Worm (Caenorhabditis elegans) whole organism, L4 larva: ENCODE measurements around the gene C47E8.3.

Experiments used
- F10B5.3 ChIP-seq: sonication (generic microtip); optimal IDR thresholded peaks from 2 replicates; lab custom pipeline; 2016; ENCODE audit warnings: mild to moderate bottlenecking, missing genetic modification characterization, missing compliant biosample characterization
- F26F4.8 ChIP-seq: fragments of 200-800 bp; sonication (Bioruptor generic); conservative IDR thresholded peaks from 2 replicates; pipeline ENCODE4 v1.3.6; 2022; ENCODE audit warnings: missing genetic modification characterization, missing compliant biosample characterization
- R02D3.7 ChIP-seq: fragments of 150-350 bp; sonication (generic microtip); optimal IDR thresholded peaks from 3 replicates; lab custom pipeline; 2014; ENCODE audit warnings: missing biosample characterization, missing genetic modification characterization
- T26A8.4 ChIP-seq: fragments of 200-800 bp; sonication (Bioruptor generic); IDR thresholded peaks from 2 replicates; pipeline ENCODE4 v1.3.6; 2022; ENCODE audit warnings: missing genetic modification characterization, missing compliant biosample characterization
- Y105C5A.15 ChIP-seq: fragments of 200-800 bp; sonication (Bioruptor generic); IDR thresholded peaks from 2 replicates; pipeline ENCODE4 v1.3.6; 2022; ENCODE audit warnings: missing genetic modification characterization, missing compliant biosample characterization
- Y5F2A.4 ChIP-seq: fragments of 200-800 bp; sonication (Bioruptor generic); optimal IDR thresholded peaks from 2 replicates; lab custom pipeline; 2018; ENCODE audit warnings: mild to moderate bottlenecking, missing genetic modification characterization, missing compliant biosample characterization
- ZK337.2 ChIP-seq: fragments of 200-800 bp; sonication (Bioruptor generic); IDR thresholded peaks from 2 replicates; pipeline ENCODE4 v1.3.6; 2022; ENCODE audit warnings: missing genetic modification reagents, missing genetic modification characterization, missing compliant biosample characterization
- aha-1 ChIP-seq: fragments of 150-350 bp; peaks from one replicate; lab custom pipeline; 2014; ENCODE audit warnings: missing biosample characterization, missing genetic modification characterization
- aly-2 ChIP-seq: sonication (generic microtip); optimal IDR thresholded peaks from 2 replicates; lab custom pipeline; 2018; ENCODE audit warnings: missing biosample characterization, missing genetic modification characterization
- ceh-82 ChIP-seq: sonication (generic microtip); optimal IDR thresholded peaks from 2 replicates; lab custom pipeline; 2017; ENCODE audit warnings: missing biosample characterization, missing genetic modification characterization
- ces-1 ChIP-seq: fragments of 150-350 bp; sonication (generic microtip); optimal IDR thresholded peaks from 4 replicates; lab custom pipeline; 2014; ENCODE audit warnings: missing biosample characterization, missing genetic modification reagents, missing genetic modification characterization
- cey-2 ChIP-seq: sonication (generic microtip); optimal IDR thresholded peaks from 3 replicates; lab custom pipeline; 2017; ENCODE audit warnings: missing genetic modification characterization, mild to moderate bottlenecking, missing compliant biosample characterization, antibody characterized with exemption, borderline replicate concordance; ENCODE audit not compliant: insufficient read depth
- daf-16 ChIP-seq, 3 experiments: sonication (generic microtip); optimal IDR thresholded peaks; 2 replicates each; lab custom pipeline; 2016 to 2017; ENCODE audit warnings: missing genetic modification characterization in 3 of 3, missing genetic modification reagents in 3 of 3, mild to moderate bottlenecking in 2 of 3, missing compliant biosample characterization in 2 of 3, missing biosample characterization in 1 of 3, moderate library complexity in 1 of 3
- daf-19 ChIP-seq: fragments of 200-800 bp; sonication (Bioruptor generic); conservative IDR thresholded peaks from 2 replicates; pipeline ENCODE4 v1.3.6; 2022; ENCODE audit warnings: missing genetic modification characterization, missing compliant biosample characterization
- daf-8 ChIP-seq: fragments of 200-800 bp; sonication (Bioruptor generic); IDR thresholded peaks from 2 replicates; pipeline ENCODE4 v1.3.6; 2022; ENCODE audit warnings: missing genetic modification characterization, missing compliant biosample characterization
- dpl-1 ChIP-seq: fragments of 150-350 bp; optimal IDR thresholded peaks from 2 replicates; lab custom pipeline; 2014; ENCODE audit warnings: missing biosample characterization, missing genetic modification reagents, missing genetic modification characterization
- dve-1 ChIP-seq: sonication (generic microtip); optimal IDR thresholded peaks from 2 replicates; lab custom pipeline; 2017; ENCODE audit warnings: antibody characterized with exemption, mild to moderate bottlenecking, missing genetic modification characterization, missing compliant biosample characterization; ENCODE audit not compliant: insufficient read depth
- egl-43 ChIP-seq: fragments of 200-800 bp; sonication (Bioruptor generic); IDR thresholded peaks from 2 replicates; pipeline ENCODE4 v1.3.6; 2022; ENCODE audit warnings: missing genetic modification reagents, missing genetic modification characterization, missing compliant biosample characterization
- fkh-10 ChIP-seq: fragments of 150-350 bp; optimal IDR thresholded peaks from 2 replicates; lab custom pipeline; 2014; ENCODE audit warnings: missing biosample characterization, missing genetic modification reagents, missing genetic modification characterization
- fos-1 ChIP-seq: fragments of 150-350 bp; optimal IDR thresholded peaks from 2 replicates; lab custom pipeline; 2014; ENCODE audit warnings: missing biosample characterization, missing genetic modification characterization
- gei-8 ChIP-seq: fragments of 200-800 bp; sonication (Bioruptor generic); optimal IDR thresholded peaks from 2 replicates; lab custom pipeline; 2018; ENCODE audit warnings: mild to moderate bottlenecking, missing genetic modification characterization, missing compliant biosample characterization
- hif-1 ChIP-seq, 2 experiments: sonication (generic microtip); optimal IDR thresholded peaks; 2 replicates each; lab custom pipeline; 2016 to 2017; ENCODE audit warnings: missing compliant biosample characterization in 2 of 2, missing genetic modification characterization in 2 of 2, missing genetic modification reagents in 2 of 2, missing genotype in 2 of 2, mild to moderate bottlenecking in 1 of 2
- hlh-11 ChIP-seq: fragments of 200-800 bp; sonication (Bioruptor generic); optimal IDR thresholded peaks from 2 replicates; lab custom pipeline; 2018; ENCODE audit warnings: mild to moderate bottlenecking, missing genetic modification characterization, missing compliant biosample characterization
- hmg-1.1 ChIP-seq: fragments of 200-800 bp; sonication (Bioruptor generic); IDR thresholded peaks from 2 replicates; pipeline ENCODE4 v1.3.6; 2022; ENCODE audit warnings: missing genetic modification reagents, missing genetic modification characterization, missing compliant biosample characterization
- jun-1 ChIP-seq: fragments of 150-350 bp; optimal IDR thresholded peaks from 2 replicates; lab custom pipeline; 2014; ENCODE audit warnings: missing biosample characterization, missing genetic modification reagents, missing genetic modification characterization
- lin-15B ChIP-seq: fragments of 150-350 bp; sonication (generic microtip); optimal IDR thresholded peaks from 3 replicates; lab custom pipeline; 2014; ENCODE audit warnings: missing biosample characterization, missing genetic modification characterization
- lin-29 ChIP-seq: fragments of 200-800 bp; sonication (Bioruptor generic); IDR thresholded peaks from 2 replicates; pipeline ENCODE4 v1.3.6; 2022; ENCODE audit warnings: missing genetic modification reagents, missing genetic modification characterization, missing compliant biosample characterization
- lin-38 ChIP-seq: fragments of 200-800 bp; sonication (Bioruptor generic); IDR thresholded peaks from 2 replicates; pipeline ENCODE4 v1.3.6; 2022; ENCODE audit warnings: missing genetic modification reagents, missing genetic modification characterization, missing compliant biosample characterization
- lsy-2 ChIP-seq, 2 experiments: fragments of 150-350 bp in 1 of 2; sonication (generic microtip) in 1 of 2; optimal IDR thresholded peaks; 2 replicates each; lab custom pipeline; 2014 to 2017; ENCODE audit warnings: missing biosample characterization in 2 of 2, missing genetic modification characterization in 2 of 2
- mdl-1 ChIP-seq, 2 experiments: fragments of 150-350 bp in 1 of 2; sonication (generic microtip) in 1 of 2; optimal IDR thresholded peaks; 2 replicates each; lab custom pipeline; 2014 to 2017; ENCODE audit warnings: missing biosample characterization in 2 of 2, missing genetic modification characterization in 2 of 2
- mep-1 ChIP-seq: fragments of 150-350 bp; sonication (generic microtip); optimal IDR thresholded peaks from 3 replicates; lab custom pipeline; 2014; ENCODE audit warnings: missing biosample characterization, missing genetic modification characterization
- mes-2 ChIP-seq: sonication (generic microtip); optimal IDR thresholded peaks from 2 replicates; lab custom pipeline; 2016; ENCODE audit warnings: missing genotype, mild to moderate bottlenecking, missing genetic modification characterization, missing compliant biosample characterization; ENCODE audit not compliant: poor library complexity, severe bottlenecking
- mxl-3 ChIP-seq: fragments of 200-800 bp; sonication (Bioruptor generic); optimal IDR thresholded peaks from 2 replicates; lab custom pipeline; 2018; ENCODE audit warnings: mild to moderate bottlenecking, missing genetic modification characterization, missing compliant biosample characterization
- nhr-10 ChIP-seq: fragments of 150-350 bp; optimal IDR thresholded peaks from 2 replicates; lab custom pipeline; 2014; ENCODE audit warnings: missing biosample characterization, missing genetic modification characterization
- nhr-11 ChIP-seq: fragments of 150-350 bp; optimal IDR thresholded peaks from 2 replicates; lab custom pipeline; 2014; ENCODE audit warnings: missing biosample characterization, missing genetic modification characterization
- nhr-111 ChIP-seq: fragments of 200-800 bp; sonication (Bioruptor generic); optimal IDR thresholded peaks from 2 replicates; lab custom pipeline; 2018; ENCODE audit warnings: mild to moderate bottlenecking, missing genetic modification characterization, missing compliant biosample characterization
- nhr-6 ChIP-seq: fragments of 150-350 bp; optimal IDR thresholded peaks from 2 replicates; lab custom pipeline; 2014; ENCODE audit warnings: missing biosample characterization, missing genetic modification characterization
- nhr-76 ChIP-seq: fragments of 150-350 bp; optimal IDR thresholded peaks from 2 replicates; lab custom pipeline; 2014; ENCODE audit warnings: missing biosample characterization, missing genetic modification characterization
- pqm-1 ChIP-seq: sonication (generic microtip); optimal IDR thresholded peaks from 2 replicates; lab custom pipeline; 2017; ENCODE audit warnings: missing biosample characterization, missing genetic modification characterization
- rbr-2 ChIP-seq: sonication (generic microtip); optimal IDR thresholded peaks from 2 replicates; lab custom pipeline; 2016; ENCODE audit warnings: missing genotype, missing genetic modification characterization, missing compliant biosample characterization
- sdz-12 ChIP-seq: fragments of 200-800 bp; sonication (Bioruptor generic); optimal IDR thresholded peaks from 2 replicates; lab custom pipeline; 2018; ENCODE audit warnings: mild to moderate bottlenecking, missing genetic modification characterization, missing compliant biosample characterization
- skn-1 ChIP-seq: fragments of 150-350 bp; optimal IDR thresholded peaks from 2 replicates; lab custom pipeline; 2014; ENCODE audit warnings: missing biosample characterization, missing genetic modification characterization
- snpc-4 ChIP-seq: fragments of 150-350 bp; optimal IDR thresholded peaks from 2 replicates; lab custom pipeline; 2014; ENCODE audit warnings: missing biosample characterization, missing genetic modification characterization
- unc-130 ChIP-seq: sonication (generic microtip); optimal IDR thresholded peaks from 2 replicates; lab custom pipeline; 2016; ENCODE audit warnings: missing genetic modification reagents, missing genetic modification characterization, missing compliant biosample characterization
- vab-7 ChIP-seq: fragments of 200-800 bp; sonication (Bioruptor generic); IDR thresholded peaks from 2 replicates; pipeline ENCODE4 v1.3.6; 2022; ENCODE audit warnings: missing genetic modification reagents, missing genetic modification characterization, missing compliant biosample characterization
- zfp-2 ChIP-seq: sonication (generic microtip); optimal IDR thresholded peaks from 2 replicates; lab custom pipeline; 2016; ENCODE audit warnings: mild to moderate bottlenecking, missing genetic modification characterization, missing compliant biosample characterization
- ztf-11 ChIP-seq: fragments of 150-350 bp; optimal IDR thresholded peaks from 2 replicates; lab custom pipeline; 2014; ENCODE audit warnings: missing biosample characterization, missing genetic modification characterization
- ztf-7 ChIP-seq: fragments of 150-350 bp; optimal IDR thresholded peaks from 2 replicates; lab custom pipeline; 2014; ENCODE audit warnings: missing biosample characterization, missing genetic modification characterization

Gene C47E8.3

DNA sequence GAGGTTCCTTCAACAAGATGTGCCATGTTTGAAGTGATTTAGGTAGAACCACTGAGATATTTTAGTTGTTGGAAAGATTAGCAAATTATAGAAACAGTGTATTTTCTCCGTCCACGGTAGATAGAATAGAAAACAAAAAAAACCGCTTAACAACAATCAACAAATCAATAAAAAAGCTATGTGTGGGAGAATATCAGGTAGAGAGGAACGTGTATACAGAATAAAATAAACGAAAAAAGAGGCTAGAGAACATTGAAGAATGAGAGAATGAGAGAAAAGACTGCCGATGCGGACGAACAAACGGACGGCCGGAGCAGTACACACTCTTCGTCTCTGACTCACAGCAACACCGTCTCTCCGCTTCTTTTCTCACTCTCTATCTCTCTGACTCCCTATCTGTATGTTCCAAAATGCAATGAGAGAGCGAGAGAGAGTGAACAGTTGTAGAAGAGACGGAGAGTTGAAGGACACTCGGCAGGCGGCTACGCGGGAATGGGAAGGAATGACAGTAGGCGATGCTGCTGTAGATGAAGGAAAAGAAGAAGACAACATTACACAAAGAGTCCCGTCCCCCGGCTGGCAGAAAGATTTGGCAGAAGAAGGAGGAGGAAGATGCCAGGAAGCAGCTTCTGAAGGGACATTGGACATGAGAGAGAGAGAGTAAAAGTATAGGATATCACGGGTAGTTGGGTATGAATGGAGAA lies 16.6 kb downstream of the C47E8.3 start, which contains the start of gene unc-112 (continued):
- TF ChIP-seq daf-16 (GFP tag; optimal IDR thresholded peaks at IDR 0.05; lab: Kevin White, UChicago) (peak in 1 of 2 experiments; percentile 71), daf-16 (tag; optimal IDR thresholded peaks at IDR 0.05; lab: Kevin White, UChicago) (no peak), pqm-1 (peak; percentile 84), mes-2 (peak; percentile 61), dpl-1 (GFP tag; lab: Kevin White, UChicago) (peak; percentile 51), aha-1 (peak; percentile 98), cey-2 (peak; percentile 24), T26A8.4 (GFP tag; lab: Robert Waterston, UW) (peak; percentile 24; the same call in 1 of the 2 replicates), unc-130 (GFP tag; lab: Kevin White, UChicago) (no peak), mdl-1 (tag; optimal IDR thresholded peaks at IDR 0.05; lab: Kevin White, UChicago) (peak in 1 of 2 experiments; percentile 77), nhr-11 (tag; lab: Kevin White, UChicago) (peak; percentile 83), nhr-6 (tag; lab: Kevin White, UChicago) (peak; percentile 98), ZK337.2 (GFP tag; lab: Robert Waterston, UW) (no peak), hlh-11 (peak; percentile 94), gei-8 (GFP tag; lab: Kevin White, UChicago) (peak; percentile 14), jun-1 (tag; lab: Kevin White, UChicago) (peak; percentile 45), lin-38 (GFP tag; lab: Robert Waterston, UW) (peak; percentile 64), lsy-2 (tag; optimal IDR thresholded peaks at IDR 0.05; lab: Kevin White, UChicago) (peak; percentile 44 to 82), mep-1 (peak; percentile 94), hmg-1.1 (GFP tag; lab: Robert Waterston, UW) (peak; percentile 83)

ce11 chrV:14698005-14698404 lies 17.9 kb downstream of the C47E8.3 start:
- TF ChIP-seq nhr-10 (no peak), fos-1 (tag; lab: Kevin White, UChicago) (no peak), Y105C5A.15 (GFP tag; lab: Robert Waterston, UW) (no peak), ztf-11 (tag; lab: Kevin White, UChicago) (no peak), aly-2 (tag; lab: Kevin White, UChicago) (no peak), F26F4.8 (GFP tag; lab: Robert Waterston, UW) (no peak), rbr-2 (no peak), zfp-2 (no peak), R02D3.7 (no peak), daf-8 (GFP tag; lab: Robert Waterston, UW) (no peak), sdz-12 (GFP tag; lab: Kevin White, UChicago) (no peak), ces-1 (no peak), nhr-76 (tag; lab: Kevin White, UChicago) (no peak), vab-7 (no peak), mxl-3 (no peak), cey-2 (no peak)

ce11 chrV:14698666-14699065 lies 18.6 kb downstream of the C47E8.3 start, which contains the start of gene set-5:
Gene set-5 (plus strand): TSS chrV:14698966.
- TF ChIP-seq lin-29 (no peak), vab-7 (no peak), aha-1 (peak; percentile 26), Y105C5A.15 (GFP tag; lab: Robert Waterston, UW) (no peak)

ce11 chrV:14707958-14708357 lies 27.8 kb downstream of the C47E8.3 start, which contains the start of gene R08A2.9:
Gene R08A2.9 (plus strand): TSS chrV:14708258.
- TF ChIP-seq dve-1 (tag; lab: Kevin White, UChicago): no peak
- TF ChIP-seq zfp-2: no peak
- TF ChIP-seq fkh-10 (GFP tag; lab: Kevin White, UChicago): no peak
- no peak for TF ChIP-seq nhr-111 (GFP tag; lab: Kevin White, UChicago)
- no peak for TF ChIP-seq daf-19 (GFP tag; lab: Robert Waterston, UW)
- TF ChIP-seq hif-1 (tag; optimal IDR thresholded peaks at IDR 0.05; lab: Kevin White, UChicago): no peak
- TF ChIP-seq Y5F2A.4 (GFP tag; lab: Kevin White, UChicago): no peak
- no peak for TF ChIP-seq egl-43 (GFP tag; lab: Robert Waterston, UW)
- no peak for TF ChIP-seq skn-1 (tag; lab: Kevin White, UChicago)
- no peak for TF ChIP-seq ceh-82
- TF ChIP-seq ztf-7 (tag; lab: Kevin White, UChicago): no peak
- TF ChIP-seq F10B5.3 (tag; lab: Kevin White, UChicago): no peak
- TF ChIP-seq snpc-4 (tag; lab: Kevin White, UChicago): no peak
- no peak for TF ChIP-seq mxl-3
- no peak for TF ChIP-seq lin-15B
- TF ChIP-seq ztf-11 (tag; lab: Kevin White, UChicago): no peak
